Fruit fly (Drosophila melanogaster) whole organism, wandering third instar larva: ENCODE results near the gene ImpL2.

Source experiments
- Vsx2 ChIP-seq: fragments of 200-300, 225-300 bp; sonication (Bioruptor generic); optimal IDR thresholded peaks from 2 replicates; lab custom pipeline; 2018; ENCODE audit warnings: missing biosample characterization, missing genetic modification characterization; ENCODE audit not compliant: partially characterized antibody
- h ChIP-seq: fragments of 200-800 bp; sonication (Bioruptor generic); optimal IDR thresholded peaks from 3 replicates; lab custom pipeline; 2016; ENCODE audit warnings: missing biosample characterization, mild to moderate bottlenecking, missing genetic modification characterization
- lola ChIP-seq: fragments of >200 bp; optimal IDR thresholded peaks from 2 replicates; lab custom pipeline; 2017; ENCODE audit warnings: missing biosample characterization, missing genetic modification characterization
- pan ChIP-seq: fragments of >200 bp; optimal IDR thresholded peaks from 2 replicates; lab custom pipeline; 2017

DNA sequence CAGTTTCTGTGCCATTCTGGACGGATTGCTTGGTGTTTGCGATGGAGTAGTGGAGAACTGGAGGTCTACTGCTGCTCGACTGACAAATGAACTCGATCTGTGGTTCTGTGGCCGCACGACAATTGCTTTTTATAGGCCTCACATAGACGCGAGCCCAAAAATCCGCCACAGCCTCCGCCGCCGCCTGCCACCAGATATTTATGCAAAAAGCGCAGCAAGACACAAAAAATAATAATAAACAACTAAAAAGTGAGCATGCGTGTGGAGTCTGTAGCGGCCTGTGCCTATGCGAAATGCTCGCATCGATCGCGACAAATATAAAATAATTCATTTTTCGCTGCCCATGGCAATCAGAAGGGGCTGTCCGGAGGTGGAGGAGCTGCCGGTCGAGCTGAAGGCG is 26.9 kb downstream of the ImpL2 start, which contains the start of gene Cpr64Aa:
- TF ChIP-seq h (GFP tag; lab: Kevin White, UChicago) (no peak), lola (GFP tag; lab: Kevin White, UChicago) (no peak), Vsx2 (GFP tag; lab: Kevin White, UChicago) (no peak), pan (no peak)
